Worm (Caenorhabditis elegans): ENCODE measurements around the gene C29F3.3.

Gene C29F3.3

DNA sequence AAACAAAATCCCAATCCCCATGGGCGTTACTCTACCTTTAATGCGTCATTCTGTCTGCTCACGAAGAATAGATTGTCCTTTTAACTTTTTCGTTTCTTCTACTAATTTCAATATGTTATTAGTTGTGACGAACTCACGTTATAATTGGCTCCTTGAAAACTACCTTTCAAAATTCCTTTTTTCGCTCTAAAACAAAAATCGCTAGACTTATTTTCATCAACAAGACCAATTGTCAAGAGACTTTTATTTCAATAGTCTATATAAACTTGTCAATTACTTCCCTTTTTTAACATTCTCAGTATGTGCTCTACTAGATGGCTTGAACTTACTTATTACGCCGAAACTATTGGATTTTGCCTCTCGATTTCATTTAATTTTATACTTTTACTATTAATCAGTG, 37.5 kb upstream of the C29F3.3 start, which contains the start of gene str-102:
Gene str-102 (plus strand): TSS at position 301 of the 400 bp plus-strand sequence.
- TF ChIP-seq elt-2 (tag; optimal IDR thresholded peaks at IDR 0.05) (no peak), nhr-84 (tag; optimal IDR thresholded peaks at IDR 0.05) (no peak), dsc-1 (tag; optimal IDR thresholded peaks at IDR 0.05) (no peak), blmp-1 (tag; optimal IDR thresholded peaks at IDR 0.05) (no peak), lin-13 (GFP tag; optimal IDR thresholded peaks at IDR 0.05) (no peak), ceh-8 (GFP tag; optimal IDR thresholded peaks at IDR 0.05) (peak; percentile 72)

ce11 chrV:15383739-15384138, 36.5 kb upstream of the C29F3.3 start, which contains the start of gene str-88:
Gene str-88 (minus strand): TSS chrV:15383839.
- TF ChIP-seq hlh-4 (tag; optimal IDR thresholded peaks at IDR 0.05) = no peak
- no peak for TF ChIP-seq nhr-28 (tag; optimal IDR thresholded peaks at IDR 0.05)
- no peak for TF ChIP-seq nhr-12 (tag; optimal IDR thresholded peaks at IDR 0.05)
- TF ChIP-seq fkh-10 (GFP tag; optimal IDR thresholded peaks at IDR 0.05) = no peak
- no peak for TF ChIP-seq nhr-237 (tag; optimal IDR thresholded peaks at IDR 0.05)
- no peak for TF ChIP-seq tbx-2 (tag; optimal IDR thresholded peaks at IDR 0.05)
- TF ChIP-seq unc-98 (GFP tag; IDR thresholded peaks at IDR 0.05) = no peak

- TF ChIP-seq lin-14 (GFP tag; optimal IDR thresholded peaks at IDR 0.05) (no peak), nhr-19 (GFP tag; conservative IDR thresholded peaks at IDR 0.05) (no peak), efl-1 (optimal IDR thresholded peaks at IDR 0.05) (no peak), efl-1 (GFP tag; optimal IDR thresholded peaks at IDR 0.05 in 1 of 2) (peak in 1 of 2 experiments; percentile 29), irx-1 (tag; optimal IDR thresholded peaks at IDR 0.05) (no peak), nhr-20 (tag; optimal IDR thresholded peaks at IDR 0.05) (peak; percentile 54)
These were observed 33.7 kb upstream of the C29F3.3 start, which contains the start of gene dhs-23 for ce11 chrV:15380857-15381256. Gene dhs-23 (plus strand): TSS chrV:15381219.

DNA sequence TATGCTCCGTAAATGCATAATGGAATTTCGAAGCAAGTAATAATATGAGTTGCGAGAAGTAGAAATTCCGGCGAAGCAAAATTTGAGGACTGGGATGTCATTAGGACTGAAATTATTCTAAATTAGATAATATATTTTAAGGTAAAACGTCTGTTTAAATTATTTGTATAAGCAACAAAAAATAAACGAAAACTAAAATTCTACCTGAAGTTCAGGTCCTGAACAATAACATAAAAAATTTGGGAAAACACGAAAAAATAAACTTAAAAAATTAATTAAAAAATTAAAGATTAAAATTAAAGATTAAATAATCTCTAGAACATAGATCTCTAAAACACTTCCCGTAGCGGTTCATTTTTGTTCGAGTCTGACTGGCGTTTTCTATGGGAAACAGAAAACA, 32.6 kb upstream of the C29F3.3 start, which contains the start of gene srh-251:
Gene srh-251 (minus strand): TSS at position 101 of the 400 bp plus-strand sequence.
- no peak for TF ChIP-seq snu-23 (GFP tag; optimal IDR thresholded peaks at IDR 0.05)
- TF ChIP-seq nhr-12 (tag; optimal IDR thresholded peaks at IDR 0.05) = no peak
- no peak for TF ChIP-seq tlp-1 (tag; optimal IDR thresholded peaks at IDR 0.05)
- no peak for TF ChIP-seq lin-15B (tag; optimal IDR thresholded peaks at IDR 0.05)
- no peak for TF ChIP-seq fkh-10 (GFP tag; optimal IDR thresholded peaks at IDR 0.05)
- no peak for TF ChIP-seq nhr-76 (tag; optimal IDR thresholded peaks at IDR 0.05)
- no peak for TF ChIP-seq hpl-2 (GFP tag; optimal IDR thresholded peaks at IDR 0.05)
- TF ChIP-seq fkh-4 (tag; optimal IDR thresholded peaks at IDR 0.05; ENCODE audit: borderline replicate concordance) = no peak
- TF ChIP-seq mef-2 (tag; optimal IDR thresholded peaks at IDR 0.05) = no peak
- TF ChIP-seq grh-1 (GFP tag; IDR thresholded peaks at IDR 0.05) = no peak
- no peak for TF ChIP-seq nhr-77 (tag; optimal IDR thresholded peaks at IDR 0.05)
- TF ChIP-seq ceh-90 (tag; optimal IDR thresholded peaks at IDR 0.05) = no peak
- TF ChIP-seq rnt-1 (tag; optimal IDR thresholded peaks at IDR 0.05) = no peak
- TF ChIP-seq unc-30 (tag; optimal IDR thresholded peaks at IDR 0.05) = no peak
- TF ChIP-seq sup-37 (GFP tag; optimal IDR thresholded peaks at IDR 0.05) = no peak

DNA sequence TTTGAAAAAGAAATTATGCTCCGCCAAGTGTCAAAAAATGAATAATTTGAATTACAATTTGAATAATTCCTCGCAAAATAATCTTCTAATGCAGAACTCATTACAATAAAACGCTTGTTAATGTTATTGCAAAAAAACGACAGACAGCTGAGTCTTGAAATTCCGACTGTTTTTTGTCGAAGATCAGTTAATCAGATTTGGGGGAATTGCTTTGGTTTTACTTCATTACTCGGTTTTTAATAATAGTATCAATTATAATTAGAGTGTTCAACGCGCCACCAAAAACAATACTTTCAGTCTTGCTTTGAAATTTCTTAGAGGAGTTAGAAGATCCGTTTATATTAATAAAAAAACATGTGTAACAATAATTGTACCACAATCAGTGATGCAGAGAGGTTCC, 30.7 kb upstream of the C29F3.3 start, which contains the start of gene srh-122:
Gene srh-122 (minus strand): TSS at position 101 of the 400 bp plus-strand sequence.
- TF ChIP-seq egl-13 (tag; optimal IDR thresholded peaks at IDR 0.05) = no peak
- no peak for TF ChIP-seq ceh-88 (GFP tag; IDR thresholded peaks at IDR 0.05)
- TF ChIP-seq nhr-77 (tag; optimal IDR thresholded peaks at IDR 0.05) = no peak
- no peak for TF ChIP-seq skn-1 (tag; optimal IDR thresholded peaks at IDR 0.05)
- no peak for TF ChIP-seq nhr-84 (tag; optimal IDR thresholded peaks at IDR 0.05)
- no peak for TF ChIP-seq nhr-47 (tag; optimal IDR thresholded peaks at IDR 0.05)
- no peak for TF ChIP-seq hlh-17 (GFP tag; optimal IDR thresholded peaks at IDR 0.05; ENCODE audit: borderline replicate concordance)
- no peak for TF ChIP-seq C34B4.2 (tag; optimal IDR thresholded peaks at IDR 0.05)
- no peak for TF ChIP-seq ces-1 (GFP tag; optimal IDR thresholded peaks at IDR 0.05)
- TF ChIP-seq snpc-4 (tag; optimal IDR thresholded peaks at IDR 0.05) = no peak
- TF ChIP-seq zag-1 (tag; optimal IDR thresholded peaks at IDR 0.05) = no peak
- no peak for TF ChIP-seq ztf-11 (tag; optimal IDR thresholded peaks at IDR 0.05)
- no peak for TF ChIP-seq mdl-1 (tag; optimal IDR thresholded peaks at IDR 0.05)
- TF ChIP-seq ets-5 (GFP tag; IDR thresholded peaks at IDR 0.05) = no peak
- no peak for TF ChIP-seq snu-23 (GFP tag; optimal IDR thresholded peaks at IDR 0.05)
- no peak for TF ChIP-seq tlp-1 (tag; optimal IDR thresholded peaks at IDR 0.05)
- no peak for TF ChIP-seq dsc-1 (tag; optimal IDR thresholded peaks at IDR 0.05)
